Fruit fly (Drosophila melanogaster): ENCODE measurements around the gene CG14384.

DNA sequence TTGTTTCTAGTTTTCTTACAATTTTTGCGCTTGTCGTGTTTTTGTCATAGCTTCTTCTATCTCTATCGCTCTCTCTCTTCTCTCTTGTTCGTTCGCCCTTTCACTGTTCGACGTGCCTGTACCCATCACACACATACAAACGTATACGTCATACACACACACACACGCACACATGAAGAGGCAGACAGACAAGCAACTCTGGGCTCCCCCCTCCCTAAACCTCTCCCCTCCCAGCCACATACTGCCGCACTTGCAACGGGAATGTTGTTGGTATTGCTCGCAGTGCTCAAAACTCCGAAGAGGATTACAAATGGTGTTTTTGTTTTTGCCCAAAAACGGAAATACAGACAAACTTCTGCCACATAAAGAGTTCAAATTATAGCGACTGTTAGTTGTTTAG is 45.5 kb upstream of the CG14384 start:
- TF ChIP-seq CG1621 (tag; optimal IDR thresholded peaks at IDR 0.05) (no peak), ss (GFP tag; optimal IDR thresholded peaks at IDR 0.05) (no peak), CG11762 (GFP tag; optimal IDR thresholded peaks at IDR 0.05; ENCODE audit: insufficient read depth) (no peak)
